Worm (Caenorhabditis elegans) whole organism, midembryonic: Measurements from ENCODE around the gene clc-24.

Source experiments
- T22C8.4 ChIP-seq: fragments of 200-800 bp; sonication (Bioruptor generic); IDR thresholded peaks from 2 replicates; pipeline ENCODE4 v1.3.6; 2022; ENCODE audit warnings: missing genetic modification characterization, missing compliant biosample characterization
- cog-1 ChIP-seq: sonication (generic microtip); optimal IDR thresholded peaks from 2 replicates; lab custom pipeline; 2016; ENCODE audit warnings: missing genetic modification characterization, missing compliant biosample characterization
- flt-1 ChIP-seq: fragments of 200-800 bp; sonication (Bioruptor generic); IDR thresholded peaks from 2 replicates; pipeline ENCODE4 v1.3.6; 2022; ENCODE audit warnings: missing genetic modification characterization, missing compliant biosample characterization
- klf-2 ChIP-seq: fragments of 200-800 bp; sonication (Bioruptor generic); conservative IDR thresholded peaks from 2 replicates; pipeline ENCODE4 v1.3.6; 2022; ENCODE audit warnings: missing genetic modification reagents, missing genetic modification characterization, missing compliant biosample characterization
- med-1 ChIP-seq: sonication (generic microtip); optimal IDR thresholded peaks from 2 replicates; lab custom pipeline; 2017; ENCODE audit warnings: missing genetic modification characterization, mild to moderate bottlenecking, missing compliant biosample characterization, antibody characterized with exemption, missing genetic modification reagents; ENCODE audit not compliant: insufficient read depth
- ref-1 ChIP-seq: fragments of 200-800 bp; sonication (Bioruptor generic); conservative IDR thresholded peaks from 2 replicates; pipeline ENCODE4 v1.3.6; 2022; ENCODE audit warnings: missing genetic modification reagents, missing genetic modification characterization, missing compliant biosample characterization
- tab-1 ChIP-seq: fragments of 200-800 bp; sonication (Bioruptor generic); IDR thresholded peaks from 2 replicates; pipeline ENCODE4 v1.3.6; 2022; ENCODE audit warnings: missing genetic modification characterization, missing compliant biosample characterization
- ztf-23 ChIP-seq: fragments of 200-800 bp; sonication (Bioruptor generic); IDR thresholded peaks from 2 replicates; pipeline ENCODE4 v1.3.6; 2022; ENCODE audit warnings: missing genetic modification reagents, missing genetic modification characterization, missing compliant biosample characterization
- ztf-29 ChIP-seq: fragments of 200-800 bp; sonication (Bioruptor generic); IDR thresholded peaks from 2 replicates; pipeline ENCODE4 v1.3.6; 2022; ENCODE audit warnings: missing genetic modification reagents, missing genetic modification characterization, missing compliant biosample characterization

clc-24 gene

DNA sequence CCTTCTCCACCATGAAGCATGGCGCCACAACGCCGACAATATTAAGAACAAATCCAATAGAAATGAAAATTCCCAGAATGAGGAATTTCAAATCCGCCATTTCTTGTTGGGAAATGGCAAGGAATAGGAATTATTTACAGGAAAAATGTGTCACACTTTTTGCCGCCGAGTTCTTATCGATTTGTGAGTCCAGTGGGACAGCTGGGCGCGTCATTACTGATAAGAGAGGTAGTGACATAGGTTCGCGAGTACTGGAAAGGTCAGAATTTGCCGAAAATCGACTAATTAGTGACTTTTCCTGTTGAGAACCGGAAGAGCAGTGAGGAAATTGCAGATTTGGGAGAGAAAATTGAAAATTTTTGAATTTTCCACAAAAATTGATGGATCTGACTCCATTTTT is 18.4 kb downstream of the clc-24 start:
- no peak for TF ChIP-seq tab-1 (GFP tag; lab: Robert Waterston, UW)
- no peak for TF ChIP-seq ref-1 (GFP tag; lab: Robert Waterston, UW)
- no peak for TF ChIP-seq ztf-23
- no peak for TF ChIP-seq flt-1
- no peak for TF ChIP-seq T22C8.4
- no peak for TF ChIP-seq ztf-29
- no peak for TF ChIP-seq med-1 (GFP tag; lab: Kevin White, UChicago)
- no peak for TF ChIP-seq cog-1 (tag; lab: Kevin White, UChicago)
- TF ChIP-seq klf-2, result no peak

ce11 chrIII:1030965-1031364 is 21.1 kb downstream of the clc-24 start, which contains the start of the genes clc-26 and E_BE45912.2:
clc-26 (minus strand) TSS chrIII:1031065.
E_BE45912.2 (minus strand) TSS chrIII:1031103.
- TF ChIP-seq tab-1 (GFP tag; lab: Robert Waterston, UW), result no peak
- no peak for TF ChIP-seq ztf-29
- no peak for TF ChIP-seq klf-2
- TF ChIP-seq flt-1, result no peak
- TF ChIP-seq ztf-23, result no peak
- no peak for TF ChIP-seq cog-1 (tag; lab: Kevin White, UChicago)
- no peak for TF ChIP-seq ref-1 (GFP tag; lab: Robert Waterston, UW)
- no peak for TF ChIP-seq T22C8.4
- no peak for TF ChIP-seq med-1 (GFP tag; lab: Kevin White, UChicago)

ce11 chrIII:1034853-1035252 is 25.0 kb downstream of the clc-24 start:
- TF ChIP-seq tab-1 (GFP tag; lab: Robert Waterston, UW), result no peak
- no peak for TF ChIP-seq med-1 (GFP tag; lab: Kevin White, UChicago)
- no peak for TF ChIP-seq ref-1 (GFP tag; lab: Robert Waterston, UW)
- TF ChIP-seq klf-2, result no peak
- TF ChIP-seq ztf-23, result no peak
- TF ChIP-seq cog-1 (tag; lab: Kevin White, UChicago), result no peak
- TF ChIP-seq T22C8.4, result no peak
- no peak for TF ChIP-seq ztf-29
- TF ChIP-seq flt-1, result no peak

DNA sequence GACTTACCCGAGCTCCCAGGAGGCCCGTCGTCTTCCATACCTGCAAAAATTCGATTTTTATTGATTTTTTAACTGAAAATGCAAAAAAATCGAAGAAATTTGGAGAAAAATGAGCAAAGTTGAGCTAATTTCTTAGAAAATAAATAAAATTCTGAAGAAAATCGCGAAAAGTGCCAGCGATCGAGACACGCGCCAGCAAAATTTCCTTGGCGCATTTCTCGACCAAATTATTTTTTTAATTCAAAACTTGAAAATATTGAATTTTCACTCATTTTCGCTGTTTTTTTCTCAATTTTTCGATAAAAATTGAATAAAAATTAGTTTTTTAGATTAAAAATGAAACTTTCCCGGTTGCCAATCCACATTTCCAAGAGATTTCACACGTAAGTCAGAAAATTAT is 27.3 kb downstream of the clc-24 start, which contains the start of the genes chin-1 and BE0003N10.1:
Gene chin-1, minus strand, starts transcription at position 40 of the 400 bp plus-strand sequence.
Gene BE0003N10.1, plus strand, starts transcription at position 320 of the 400 bp plus-strand sequence.
- TF ChIP-seq ztf-29, result no peak
- TF ChIP-seq tab-1 (GFP tag; lab: Robert Waterston, UW), result no peak
- TF ChIP-seq ztf-23, result no peak
- TF ChIP-seq ref-1 (GFP tag; lab: Robert Waterston, UW), result no peak
- TF ChIP-seq klf-2, result no peak
- no peak for TF ChIP-seq med-1 (GFP tag; lab: Kevin White, UChicago)
- no peak for TF ChIP-seq flt-1
- TF ChIP-seq T22C8.4, result no peak
- no peak for TF ChIP-seq cog-1 (tag; lab: Kevin White, UChicago)

- no peak for TF ChIP-seq flt-1
Measured at ce11 chrIII:1040059-1040458, 30.2 kb downstream of the clc-24 start.

DNA sequence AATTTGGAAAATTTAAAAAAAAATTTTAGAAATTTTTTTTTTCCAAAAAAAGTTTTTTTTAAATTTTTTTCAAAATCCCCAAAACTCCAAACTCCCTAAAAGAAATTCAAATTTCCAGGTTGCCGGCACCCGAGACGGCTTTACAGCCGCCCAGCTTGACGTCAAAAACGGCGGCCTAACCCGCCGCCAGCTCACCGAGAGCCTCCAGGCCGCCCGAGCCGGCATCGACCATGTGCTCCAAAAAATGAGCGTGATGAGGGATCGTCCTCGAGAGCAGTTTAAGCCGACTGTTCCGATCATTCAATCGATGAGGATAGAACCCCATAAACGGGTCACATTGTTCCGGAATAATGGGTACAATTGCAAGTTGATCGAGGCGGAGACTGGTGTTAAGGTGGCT is 34.0 kb downstream of the clc-24 start:
- TF ChIP-seq ztf-23, result no peak
- TF ChIP-seq klf-2, result no peak
- no peak for TF ChIP-seq flt-1
- TF ChIP-seq tab-1 (GFP tag; lab: Robert Waterston, UW), result no peak
- no peak for TF ChIP-seq med-1 (GFP tag; lab: Kevin White, UChicago)
- TF ChIP-seq cog-1 (tag; lab: Kevin White, UChicago), result no peak
- TF ChIP-seq ztf-29, result no peak
- TF ChIP-seq T22C8.4, result no peak
- no peak for TF ChIP-seq ref-1 (GFP tag; lab: Robert Waterston, UW)

ce11 chrIII:1051877-1052276 is 42.0 kb downstream of the clc-24 start:
- no peak for TF ChIP-seq cog-1 (tag; lab: Kevin White, UChicago)
- TF ChIP-seq T22C8.4, result no peak
- no peak for TF ChIP-seq ztf-29
- TF ChIP-seq klf-2, result no peak
- TF ChIP-seq tab-1 (GFP tag; lab: Robert Waterston, UW), result no peak
- TF ChIP-seq ref-1 (GFP tag; lab: Robert Waterston, UW), result no peak
- no peak for TF ChIP-seq ztf-23
- no peak for TF ChIP-seq flt-1
- no peak for TF ChIP-seq med-1 (GFP tag; lab: Kevin White, UChicago)

- TF ChIP-seq klf-2 (no peak), tab-1 (GFP tag; lab: Robert Waterston, UW) (no peak), T22C8.4 (no peak), flt-1 (no peak), cog-1 (tag; lab: Kevin White, UChicago) (no peak), ztf-29 (peak; percentile 73; the same call in 1 of the 2 replicates)
Measured at ce11 chrIII:1052291-1052690, 42.5 kb downstream of the clc-24 start.

DNA sequence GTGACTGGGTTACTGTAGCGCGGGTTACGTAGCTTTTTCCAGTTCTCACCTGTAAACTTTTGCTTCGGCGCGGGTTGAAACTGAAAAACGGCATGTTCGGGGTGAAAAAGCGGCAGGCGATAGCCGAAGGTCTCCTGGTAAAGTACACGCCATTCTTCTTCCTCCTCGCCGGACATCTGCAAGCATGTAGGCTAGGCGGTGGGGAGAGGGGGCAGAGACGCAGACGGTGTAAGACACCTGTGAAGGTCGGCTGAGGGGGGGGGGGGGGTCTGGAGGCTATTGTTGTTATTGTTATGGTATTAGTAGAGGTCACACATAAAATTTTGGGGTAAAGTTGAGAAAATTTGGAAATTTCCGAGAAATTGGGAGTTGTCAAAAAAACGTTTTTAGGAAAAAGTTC is 43.2 kb downstream of the clc-24 start, which contains the start of gene fbxo-11.2:
Gene fbxo-11.2, minus strand, starts transcription at position 176 of the 400 bp plus-strand sequence.
- TF ChIP-seq T22C8.4, result no peak

ce11 chrIII:1054096-1054495 is 44.3 kb downstream of the clc-24 start:
- TF ChIP-seq cog-1 (tag; lab: Kevin White, UChicago) (no peak), ztf-29 (0 out of 2 replicates have a peak, but pooled peaks have one; percentile 6), flt-1 (no peak), tab-1 (GFP tag; lab: Robert Waterston, UW) (0 out of 2 replicates have a peak, but pooled peaks have one; percentile 25), med-1 (GFP tag; lab: Kevin White, UChicago) (no peak), ztf-23 (0 out of 2 replicates have a peak, but pooled peaks have one; percentile 45), ref-1 (GFP tag; lab: Robert Waterston, UW) (no peak), T22C8.4 (no peak)
